Worm (Caenorhabditis elegans) whole organism, L3 larva: Measurements from ENCODE around the gene ndx-9.

Experiments
- R02D3.7 ChIP-seq: fragments of 150-350 bp; optimal IDR thresholded peaks from 2 replicates; lab custom pipeline; 2014; ENCODE audit warnings: missing biosample characterization, missing genetic modification characterization
- ZK546.5 ChIP-seq: sonication (generic microtip); optimal IDR thresholded peaks from 2 replicates; lab custom pipeline; 2017; ENCODE audit warnings: missing biosample characterization, missing genetic modification characterization
- aly-2 ChIP-seq: fragments of 150-350 bp; optimal IDR thresholded peaks from 2 replicates; lab custom pipeline; 2014; ENCODE audit warnings: missing biosample characterization, missing genetic modification characterization
- ama-1 ChIP-seq: fragments of 150-350 bp; optimal IDR thresholded peaks from 2 replicates; lab custom pipeline; 2018
- ceh-16 ChIP-seq: sonication (generic microtip); optimal IDR thresholded peaks from 2 replicates; lab custom pipeline; 2017; ENCODE audit warnings: missing biosample characterization, missing genetic modification characterization
- ceh-28 ChIP-seq: fragments of 150-350 bp; optimal IDR thresholded peaks from 2 replicates; lab custom pipeline; 2014; ENCODE audit warnings: missing biosample characterization, missing genetic modification reagents, missing genetic modification characterization
- ceh-82 ChIP-seq: fragments of 150-350 bp; optimal IDR thresholded peaks from 2 replicates; lab custom pipeline; 2014; ENCODE audit warnings: missing biosample characterization, missing genetic modification characterization
- ceh-9 ChIP-seq: sonication (generic microtip); optimal IDR thresholded peaks from 2 replicates; lab custom pipeline; 2018; ENCODE audit warnings: missing biosample characterization, missing genetic modification characterization
- daf-12 ChIP-seq: fragments of 150-350 bp; optimal IDR thresholded peaks from 2 replicates; lab custom pipeline; 2014; ENCODE audit warnings: missing biosample characterization, missing genetic modification reagents, missing genetic modification characterization
- egl-27 ChIP-seq: sonication (generic microtip); optimal IDR thresholded peaks from 4 replicates; lab custom pipeline; 2017; ENCODE audit warnings: missing biosample characterization, missing genetic modification reagents, missing genetic modification characterization
- egl-5 ChIP-seq: fragments of 150-350 bp; optimal IDR thresholded peaks from 2 replicates; lab custom pipeline; 2017; ENCODE audit warnings: missing biosample characterization, missing genetic modification reagents, missing genetic modification characterization, inconsistent platforms
- elt-1 ChIP-seq: fragments of 150-350 bp; optimal IDR thresholded peaks from 2 replicates; lab custom pipeline; 2014; ENCODE audit warnings: missing biosample characterization, missing genetic modification characterization
- elt-2 ChIP-seq: sonication (generic microtip); optimal IDR thresholded peaks from 2 replicates; lab custom pipeline; 2016; ENCODE audit warnings: missing genetic modification reagents, mild to moderate bottlenecking, missing genetic modification characterization, missing compliant biosample characterization
- elt-3 ChIP-seq, 3 experiments: fragments of 150-350 bp in 1 of 3; sonication (generic microtip) in 2 of 3; optimal IDR thresholded peaks; 2 replicates in 2 of 3; 4 replicates in 1 of 3; lab custom pipeline; 2014 to 2017; ENCODE audit warnings: missing biosample characterization in 3 of 3, missing genetic modification characterization in 3 of 3
- eor-1 ChIP-seq, 2 experiments: fragments of 150-350 bp; optimal IDR thresholded peaks; 2 replicates each; lab custom pipeline; 2014 to 2018; ENCODE audit warnings: missing biosample characterization in 2 of 2, missing genetic modification characterization in 2 of 2
- fkh-10 ChIP-seq: sonication (generic microtip); optimal IDR thresholded peaks from 2 replicates; lab custom pipeline; 2017; ENCODE audit warnings: missing biosample characterization, missing genetic modification reagents, missing genetic modification characterization
- fkh-2 ChIP-seq: fragments of 150-350 bp; optimal IDR thresholded peaks from 2 replicates; lab custom pipeline; 2014; ENCODE audit warnings: missing biosample characterization, missing genetic modification reagents, missing genetic modification characterization
- fos-1 ChIP-seq: fragments of 150-350 bp; optimal IDR thresholded peaks from 2 replicates; lab custom pipeline; 2014; ENCODE audit warnings: missing biosample characterization, missing genetic modification characterization
- hmg-11 ChIP-seq: sonication (generic microtip); optimal IDR thresholded peaks from 2 replicates; lab custom pipeline; 2016; ENCODE audit warnings: missing genetic modification characterization, missing compliant biosample characterization
- jun-1 ChIP-seq: fragments of 150-350 bp; optimal IDR thresholded peaks from 2 replicates; lab custom pipeline; 2014; ENCODE audit warnings: missing biosample characterization, missing genetic modification reagents, missing genetic modification characterization
- lin-15B ChIP-seq: fragments of 150-350 bp; optimal IDR thresholded peaks from 2 replicates; lab custom pipeline; 2014; ENCODE audit warnings: missing biosample characterization, missing genetic modification characterization
- lin-39 ChIP-seq: fragments of 150-350 bp; optimal IDR thresholded peaks from 2 replicates; lab custom pipeline; 2018; ENCODE audit warnings: missing biosample characterization, missing genetic modification reagents, missing genetic modification characterization
- lsy-12 ChIP-seq: sonication (generic microtip); optimal IDR thresholded peaks from 2 replicates; lab custom pipeline; 2016; ENCODE audit warnings: mild to moderate bottlenecking, missing genetic modification characterization, missing compliant biosample characterization
- mdl-1 ChIP-seq: fragments of 150-350 bp; optimal IDR thresholded peaks from 2 replicates; lab custom pipeline; 2014; ENCODE audit warnings: missing biosample characterization, missing genetic modification characterization
- mml-1 ChIP-seq: fragments of 150-350 bp; sonication (generic microtip); optimal IDR thresholded peaks from 3 replicates; lab custom pipeline; 2014; ENCODE audit warnings: missing biosample characterization, missing genetic modification characterization
- nfya-1 ChIP-seq: sonication (generic microtip); optimal IDR thresholded peaks from 2 replicates; lab custom pipeline; 2017; ENCODE audit warnings: missing genetic modification characterization, mild to moderate bottlenecking, missing compliant biosample characterization, antibody characterized with exemption, moderate library complexity; ENCODE audit not compliant: insufficient read depth
- nhr-11 ChIP-seq: fragments of 150-350 bp; optimal IDR thresholded peaks from 2 replicates; lab custom pipeline; 2014; ENCODE audit warnings: missing biosample characterization, missing genetic modification characterization
- nhr-12 ChIP-seq: fragments of 150-350 bp; optimal IDR thresholded peaks from 2 replicates; lab custom pipeline; 2014; ENCODE audit warnings: missing biosample characterization, missing genetic modification characterization
- nhr-23 ChIP-seq: fragments of 150-350 bp; optimal IDR thresholded peaks from 2 replicates; lab custom pipeline; 2014; ENCODE audit warnings: missing biosample characterization, missing genetic modification reagents, missing genetic modification characterization
- nhr-237 ChIP-seq: fragments of 150-350 bp; optimal IDR thresholded peaks from 2 replicates; lab custom pipeline; 2014; ENCODE audit warnings: missing biosample characterization, missing genetic modification characterization
- nhr-25 ChIP-seq: sonication (generic microtip); optimal IDR thresholded peaks from 2 replicates; lab custom pipeline; 2017; ENCODE audit warnings: missing biosample characterization, missing genetic modification characterization
- nhr-28 ChIP-seq: fragments of 150-350 bp; optimal IDR thresholded peaks from 2 replicates; lab custom pipeline; 2014; ENCODE audit warnings: missing biosample characterization, missing genetic modification characterization
- nhr-43 ChIP-seq: sonication (generic microtip); optimal IDR thresholded peaks from 2 replicates; lab custom pipeline; 2016; ENCODE audit warnings: mild to moderate bottlenecking, missing genetic modification characterization, missing compliant biosample characterization; ENCODE audit not compliant: poor library complexity, severe bottlenecking
- nhr-67 ChIP-seq: fragments of 150-350 bp; optimal IDR thresholded peaks from 2 replicates; lab custom pipeline; 2014; ENCODE audit warnings: missing biosample characterization, missing genetic modification characterization
- nhr-76 ChIP-seq: fragments of 150-350 bp; sonication (generic microtip); optimal IDR thresholded peaks from 5 replicates; lab custom pipeline; 2014; ENCODE audit warnings: missing biosample characterization, missing genetic modification characterization
- nhr-77 ChIP-seq: fragments of 150-350 bp; optimal IDR thresholded peaks from 2 replicates; lab custom pipeline; 2014; ENCODE audit warnings: missing biosample characterization, missing genetic modification characterization
- pha-4 ChIP-seq: fragments of 150-350 bp; optimal IDR thresholded peaks from 2 replicates; lab custom pipeline; 2014; ENCODE audit warnings: missing biosample characterization, missing genetic modification reagents, missing genetic modification characterization
- pqm-1 ChIP-seq: fragments of 150-350 bp; optimal IDR thresholded peaks from 2 replicates; lab custom pipeline; 2017; ENCODE audit warnings: missing biosample characterization, missing genetic modification characterization, inconsistent platforms
- sea-2 ChIP-seq: fragments of 150-350 bp; sonication (generic microtip); optimal IDR thresholded peaks from 4 replicates; lab custom pipeline; 2014; ENCODE audit warnings: missing biosample characterization, missing genetic modification reagents, missing genetic modification characterization
- skn-1 ChIP-seq: fragments of 150-350 bp; optimal IDR thresholded peaks from 2 replicates; lab custom pipeline; 2014; ENCODE audit warnings: missing biosample characterization, missing genetic modification characterization
- snpc-4 ChIP-seq: fragments of 150-350 bp; optimal IDR thresholded peaks from 2 replicates; lab custom pipeline; 2014; ENCODE audit warnings: missing biosample characterization, missing genetic modification characterization
- tbx-2 ChIP-seq: sonication (generic microtip); optimal IDR thresholded peaks from 2 replicates; lab custom pipeline; 2016; ENCODE audit warnings: mild to moderate bottlenecking, missing genetic modification characterization, missing compliant biosample characterization
- unc-39 ChIP-seq: sonication (generic microtip); optimal IDR thresholded peaks from 4 replicates; lab custom pipeline; 2017; ENCODE audit warnings: missing biosample characterization, missing genetic modification characterization
- unc-62 ChIP-seq: fragments of 150-350 bp; sonication (generic microtip); optimal IDR thresholded peaks from 4 replicates; lab custom pipeline; 2014; ENCODE audit warnings: missing biosample characterization, missing genetic modification reagents, missing genetic modification characterization
- zag-1 ChIP-seq: fragments of 150-350 bp; optimal IDR thresholded peaks from 2 replicates; lab custom pipeline; 2014; ENCODE audit warnings: missing biosample characterization, missing genetic modification characterization
- ztf-11 ChIP-seq: fragments of 150-350 bp; optimal IDR thresholded peaks from 2 replicates; lab custom pipeline; 2014; ENCODE audit warnings: missing biosample characterization, missing genetic modification characterization
- ztf-4 ChIP-seq: fragments of 150-350 bp; optimal IDR thresholded peaks from 2 replicates; lab custom pipeline; 2014; ENCODE audit warnings: missing biosample characterization, missing genetic modification characterization

The ndx-9 gene

DNA sequence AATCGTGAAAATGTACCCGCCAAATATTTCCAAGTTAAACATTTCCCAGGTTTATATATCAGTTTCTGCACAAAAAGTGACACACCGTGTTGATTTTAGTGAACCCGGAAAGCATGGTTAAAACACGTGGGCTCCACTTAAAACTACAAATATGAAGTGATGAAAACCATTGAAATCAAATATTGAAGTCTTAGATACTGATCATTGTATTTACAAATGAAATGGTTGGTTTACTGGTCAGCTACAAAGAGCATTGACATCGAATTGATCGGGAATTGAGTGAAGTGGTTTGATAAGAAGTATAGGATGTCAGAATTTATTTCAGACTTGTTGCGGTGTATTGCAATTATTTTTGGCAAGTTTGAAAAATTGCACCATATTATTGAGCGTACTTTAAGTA, 17.6 kb upstream of the ndx-9 start, which contains the start of gene hrg-5:
hrg-5 (minus strand) TSS at position 17 of the 400 bp plus-strand sequence.
- TF ChIP-seq elt-2 (tag; lab: Kevin White, UChicago): peak; percentile 33
- no peak for TF ChIP-seq egl-27 (tag; lab: Kevin White, UChicago)
- peak; percentile 76 for TF ChIP-seq pqm-1 (tag; lab: Kevin White, UChicago)
- TF ChIP-seq nhr-12 (tag; lab: Kevin White, UChicago): no peak
- no peak for TF ChIP-seq zag-1 (tag; lab: Kevin White, UChicago)
- TF ChIP-seq pha-4 (tag; lab: Kevin White, UChicago): peak; percentile 68
- no peak for TF ChIP-seq tbx-2

DNA sequence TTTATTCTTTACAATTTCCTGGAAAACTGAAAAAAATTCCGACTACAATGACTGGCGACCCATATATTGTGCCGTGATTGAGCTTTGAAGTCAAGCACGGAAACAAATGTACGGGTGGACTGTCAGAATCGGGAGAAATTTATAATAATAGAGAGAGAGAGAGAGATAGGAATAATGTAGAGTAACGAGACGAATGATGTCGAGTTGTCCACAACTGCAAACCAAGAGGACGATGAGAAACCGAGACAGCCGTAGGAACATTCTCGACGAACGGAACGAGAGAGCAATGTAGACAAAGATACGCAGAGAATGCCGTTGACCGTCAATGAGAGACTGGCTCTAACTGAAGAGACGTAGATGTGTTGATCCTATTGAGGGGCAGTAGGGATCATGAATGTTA, 15.7 kb upstream of the ndx-9 start:
- TF ChIP-seq ceh-82 (tag; lab: Kevin White, UChicago): no peak
- no peak for TF ChIP-seq nhr-28 (tag; lab: Kevin White, UChicago)
- TF ChIP-seq lin-39: peak; percentile 92
- TF ChIP-seq skn-1 (tag; lab: Kevin White, UChicago): peak; percentile 84
- TF ChIP-seq pha-4 (tag; lab: Kevin White, UChicago): peak; percentile 96
- TF ChIP-seq nhr-76 (tag; lab: Kevin White, UChicago): no peak
- TF ChIP-seq fkh-2: no peak
- no peak for TF ChIP-seq ZK546.5
- no peak for TF ChIP-seq ztf-11 (tag; lab: Kevin White, UChicago)
- TF ChIP-seq nhr-23 (tag; lab: Kevin White, UChicago): peak; percentile 94
- peak; percentile 76 for TF ChIP-seq snpc-4
- no peak for TF ChIP-seq nhr-11 (tag; lab: Kevin White, UChicago)
- TF ChIP-seq lsy-12 (tag; lab: Kevin White, UChicago): peak; percentile 58
- TF ChIP-seq fkh-10: no peak
- TF ChIP-seq ztf-4 (tag; lab: Kevin White, UChicago): no peak
- TF ChIP-seq ceh-28: peak; percentile 66
- TF ChIP-seq sea-2 (GFP tag; lab: Kevin White, UChicago): no peak
- no peak for TF ChIP-seq daf-12 (tag; lab: Kevin White, UChicago)
- peak; percentile 70 for TF ChIP-seq unc-62 (GFP tag; lab: Kevin White, UChicago)
- TF ChIP-seq elt-3 (tag; optimal IDR thresholded peaks at IDR 0.05; lab: Kevin White, UChicago): no peak
- peak; percentile 53 for TF ChIP-seq zag-1 (tag; lab: Kevin White, UChicago)
- peak; percentile 63 for TF ChIP-seq ceh-9 (tag; lab: Kevin White, UChicago)
- peak; percentile 13 for TF ChIP-seq mdl-1
- TF ChIP-seq mml-1 (tag; lab: Kevin White, UChicago): no peak
- peak; percentile 87 for TF ChIP-seq hmg-11
- peak; percentile 64 for TF ChIP-seq lin-15B (tag; lab: Kevin White, UChicago)
- TF ChIP-seq elt-2 (tag; lab: Kevin White, UChicago): peak; percentile 72
- TF ChIP-seq aly-2: no peak
- peak; percentile 69 for TF ChIP-seq pqm-1 (tag; lab: Kevin White, UChicago)
- peak; percentile 90 for TF ChIP-seq nfya-1
- TF ChIP-seq R02D3.7 (tag; lab: Kevin White, UChicago): peak; percentile 46
- no peak for TF ChIP-seq eor-1 (tag; optimal IDR thresholded peaks at IDR 0.05; lab: Kevin White, UChicago)
- TF ChIP-seq tbx-2: peak; percentile 47
- TF ChIP-seq ceh-16 (tag; lab: Kevin White, UChicago): no peak
- no peak for TF ChIP-seq nhr-77 (tag; lab: Kevin White, UChicago)
- peak; percentile 80 for TF ChIP-seq nhr-43
- no peak for TF ChIP-seq unc-39
- peak; percentile 73 for TF ChIP-seq fos-1
- TF ChIP-seq egl-27 (tag; lab: Kevin White, UChicago): no peak
- TF ChIP-seq nhr-25 (tag; lab: Kevin White, UChicago): peak; percentile 94
- no peak for TF ChIP-seq elt-1 (tag; lab: Kevin White, UChicago)
- peak; percentile 77 for TF ChIP-seq jun-1 (tag; lab: Kevin White, UChicago)
- no peak for TF ChIP-seq nhr-67 (tag; lab: Kevin White, UChicago)
- no peak for TF ChIP-seq nhr-12 (tag; lab: Kevin White, UChicago)
- no peak for TF ChIP-seq egl-5 (tag; lab: Kevin White, UChicago)
- no peak for TF ChIP-seq nhr-237
- TF ChIP-seq ama-1 (lab: Kevin White, UChicago): peak; percentile 92
- TF ChIP-seq, all 47 proteins: peak for 23
